Fruit fly (Drosophila melanogaster) whole organism, embryonic: ENCODE results near the gene Drep4.

ENCODE experiments used
- Blimp-1 ChIP-seq: fragments of 200-800 bp; sonication (Bioruptor generic); optimal IDR thresholded peaks from 3 replicates; lab custom pipeline; 2018; ENCODE audit warnings: missing biosample characterization, missing genetic modification characterization, mild to moderate bottlenecking, moderate library complexity, missing genetic modification reagents
- CG10274 ChIP-seq: fragments of 200-800 bp; sonication (Bioruptor generic); optimal IDR thresholded peaks from 3 replicates; lab custom pipeline; 2017; ENCODE audit warnings: missing biosample characterization, mild to moderate bottlenecking, missing genetic modification characterization
- CG10543 ChIP-seq: fragments of 200-800 bp; sonication (Bioruptor generic); optimal IDR thresholded peaks from 3 replicates; lab custom pipeline; 2017; ENCODE audit warnings: missing biosample characterization, mild to moderate bottlenecking, missing genetic modification characterization, moderate library complexity
- CG10654 ChIP-seq: fragments of 200-800 bp; sonication (Bioruptor generic); optimal IDR thresholded peaks from 2 replicates; lab custom pipeline; 2016; ENCODE audit warnings: missing biosample characterization, missing genetic modification characterization
- CG12104 ChIP-seq: fragments of 200-800 bp; sonication (Bioruptor generic); optimal IDR thresholded peaks from 3 replicates; lab custom pipeline; 2016; ENCODE audit warnings: missing biosample characterization, missing genetic modification characterization
- CG12769 ChIP-seq: fragments of 200-800 bp; sonication (Bioruptor generic); optimal IDR thresholded peaks from 2 replicates; lab custom pipeline; 2019; ENCODE audit warnings: missing biosample characterization, mild to moderate bottlenecking, missing genetic modification characterization, moderate library complexity
- CG13296 ChIP-seq: fragments of 200-800 bp; sonication (Bioruptor generic); optimal IDR thresholded peaks from 3 replicates; lab custom pipeline; 2018; ENCODE audit warnings: missing biosample characterization, mild to moderate bottlenecking, missing genetic modification characterization
- CG14441 ChIP-seq: fragments of 200-800 bp; sonication (Bioruptor generic); IDR thresholded peaks from 2 replicates; pipeline ENCODE4 v1.3.6; 2022; ENCODE audit warnings: missing biosample characterization, missing genetic modification characterization
- CG14667 ChIP-seq: fragments of 200-800 bp; sonication (Bioruptor generic); IDR thresholded peaks from 2 replicates; pipeline ENCODE4 v1.3.6; 2022; ENCODE audit warnings: missing biosample characterization, missing genetic modification characterization
- CG14710 ChIP-seq: fragments of 200-800 bp; sonication (Bioruptor generic); optimal IDR thresholded peaks from 3 replicates; lab custom pipeline; 2019; ENCODE audit warnings: missing biosample characterization, mild to moderate bottlenecking, missing genetic modification characterization, moderate library complexity
- CG1603 ChIP-seq: fragments of 200-800 bp; sonication (Bioruptor generic); optimal IDR thresholded peaks from 2 replicates; lab custom pipeline; 2019; ENCODE audit warnings: missing biosample characterization, mild to moderate bottlenecking, missing genetic modification characterization, moderate library complexity
- CG17612 ChIP-seq: fragments of 200-800 bp; sonication (Bioruptor generic); IDR thresholded peaks from 2 replicates; pipeline ENCODE4 v1.3.6; 2022; ENCODE audit warnings: missing biosample characterization, missing genetic modification characterization
- CG18599 ChIP-seq: fragments of 200-800 bp; sonication (Bioruptor generic); optimal IDR thresholded peaks from 3 replicates; lab custom pipeline; 2017; ENCODE audit warnings: missing biosample characterization, missing genetic modification characterization, mild to moderate bottlenecking, moderate library complexity, missing genetic modification reagents
- CG2712 ChIP-seq: fragments of 200-800 bp; optimal IDR thresholded peaks from 3 replicates; lab custom pipeline; 2019; ENCODE audit warnings: missing biosample characterization, mild to moderate bottlenecking, missing genetic modification characterization, moderate library complexity
- CG2889 ChIP-seq: fragments of 200-800 bp; sonication (Bioruptor generic); IDR thresholded peaks from 3 replicates; pipeline ENCODE4 v1.3.6; 2022; ENCODE audit warnings: missing biosample characterization, missing genetic modification characterization
- CG34224 ChIP-seq: fragments of 200-800 bp; sonication (Bioruptor generic); IDR thresholded peaks from 3 replicates; pipeline ENCODE4 v1.3.6; 2022; ENCODE audit warnings: missing biosample characterization, missing genetic modification characterization; ENCODE audit not compliant: partially characterized antibody
- CG34376 ChIP-seq: fragments of 200-800 bp; sonication (Bioruptor generic); optimal IDR thresholded peaks from 2 replicates; lab custom pipeline; 2018; ENCODE audit warnings: missing biosample characterization, mild to moderate bottlenecking, missing genetic modification characterization
- CG43689 ChIP-seq: fragments of 200-800 bp; sonication (Bioruptor generic); IDR thresholded peaks from 2 replicates; pipeline ENCODE4 v1.3.6; 2022; ENCODE audit warnings: missing biosample characterization, missing genetic modification characterization
- CG5180 ChIP-seq: fragments of 200-800 bp; sonication (Bioruptor generic); optimal IDR thresholded peaks from 3 replicates; lab custom pipeline; 2017; ENCODE audit warnings: missing biosample characterization, missing genetic modification characterization, mild to moderate bottlenecking, moderate library complexity, missing genetic modification reagents
- CG9817 ChIP-seq: fragments of 200-800 bp; sonication (Bioruptor generic); optimal IDR thresholded peaks from 2 replicates; lab custom pipeline; 2018; ENCODE audit warnings: missing biosample characterization, mild to moderate bottlenecking, missing genetic modification characterization, moderate library complexity
- Dad ChIP-seq: fragments of 200-800 bp; sonication (Bioruptor generic); optimal IDR thresholded peaks from 3 replicates; lab custom pipeline; 2016; ENCODE audit warnings: missing biosample characterization, missing genetic modification characterization
- Deaf1 ChIP-seq: fragments of 200-800 bp; optimal IDR thresholded peaks from 3 replicates; lab custom pipeline; 2019; ENCODE audit warnings: missing biosample characterization, mild to moderate bottlenecking, missing genetic modification characterization, moderate library complexity
- Dfd ChIP-seq, 2 experiments: fragments of >200 bp; optimal IDR thresholded peaks; 2 replicates each; lab custom pipeline; 2017; ENCODE audit warnings: missing biosample characterization in 2 of 2, missing genetic modification characterization in 2 of 2
- Fer2 ChIP-seq: fragments of 200-800 bp; sonication (Bioruptor generic); optimal IDR thresholded peaks from 2 replicates; lab custom pipeline; 2018; ENCODE audit warnings: missing biosample characterization, mild to moderate bottlenecking, missing genetic modification characterization, moderate library complexity
- HHEX ChIP-seq: fragments of 200-800 bp; sonication (Bioruptor generic); optimal IDR thresholded peaks from 3 replicates; lab custom pipeline; 2017; ENCODE audit warnings: missing biosample characterization, mild to moderate bottlenecking, missing genetic modification characterization, missing genetic modification reagents
- HmgD ChIP-seq: fragments of 200-800 bp; sonication (Bioruptor generic); optimal IDR thresholded peaks from 3 replicates; lab custom pipeline; 2016; ENCODE audit warnings: missing biosample characterization, missing genetic modification characterization
- Jarid2 ChIP-seq: fragments of 200-800 bp; sonication (Bioruptor generic); optimal IDR thresholded peaks from 3 replicates; lab custom pipeline; 2017; ENCODE audit warnings: mild to moderate bottlenecking, missing biosample characterization, missing genetic modification reagents, missing genetic modification characterization
- Med ChIP-seq: fragments of 200-800 bp; sonication (Bioruptor generic); peaks from one replicate; lab custom pipeline; 2016; ENCODE audit warnings: missing biosample characterization, missing genetic modification characterization, mild to moderate bottlenecking, inconsistent platforms, moderate library complexity
- Oli ChIP-seq: fragments of 200-800 bp; sonication (Bioruptor generic); optimal IDR thresholded peaks from 2 replicates; lab custom pipeline; 2018; ENCODE audit warnings: missing biosample characterization, mild to moderate bottlenecking, missing genetic modification characterization, moderate library complexity
- ase ChIP-seq: fragments of 200-800 bp; sonication (Bioruptor generic); IDR thresholded peaks from 3 replicates; pipeline ENCODE4 v1.3.6; 2022; ENCODE audit warnings: missing biosample characterization, missing genetic modification characterization
- caup ChIP-seq: fragments of 200-800 bp; sonication (Bioruptor generic); optimal IDR thresholded peaks from 3 replicates; lab custom pipeline; 2017; ENCODE audit warnings: missing biosample characterization, mild to moderate bottlenecking, missing genetic modification characterization, moderate library complexity; ENCODE audit not compliant: severe bottlenecking
- cg ChIP-seq: fragments of 200-800 bp; sonication (Bioruptor generic); optimal IDR thresholded peaks from 3 replicates; lab custom pipeline; 2019; ENCODE audit warnings: missing biosample characterization, mild to moderate bottlenecking, missing genetic modification characterization, moderate library complexity
- chinmo ChIP-seq: fragments of 200-800 bp; sonication (Bioruptor generic); IDR thresholded peaks from 4 replicates; pipeline ENCODE4 v1.3.6; 2022; ENCODE audit warnings: missing biosample characterization, missing genetic modification characterization; ENCODE audit not compliant: partially characterized antibody
- eve ChIP-seq, 2 experiments: fragments of >200 bp; optimal IDR thresholded peaks; 2 replicates each; lab custom pipeline; 2017; ENCODE audit warnings: missing biosample characterization in 2 of 2, missing genetic modification characterization in 2 of 2
- ewg ChIP-seq: fragments of 200-800 bp; sonication (Bioruptor generic); optimal IDR thresholded peaks from 3 replicates; lab custom pipeline; 2017; ENCODE audit warnings: mild to moderate bottlenecking, missing biosample characterization, missing genetic modification reagents, missing genetic modification characterization
- fd96Cb ChIP-seq: fragments of 200-800 bp; sonication (Bioruptor generic); optimal IDR thresholded peaks from 2 replicates; lab custom pipeline; 2018; ENCODE audit warnings: missing biosample characterization, mild to moderate bottlenecking, missing genetic modification characterization, moderate library complexity
- ftz-f1 ChIP-seq: fragments of 200-800 bp; sonication (Bioruptor generic); optimal IDR thresholded peaks from 2 replicates; lab custom pipeline; 2016; ENCODE audit warnings: missing biosample characterization, missing genetic modification characterization
- gcm2 ChIP-seq: fragments of 200-800 bp; sonication (Bioruptor generic); optimal IDR thresholded peaks from 2 replicates; lab custom pipeline; 2016; ENCODE audit warnings: missing biosample characterization, missing genetic modification characterization
- gsb-n ChIP-seq: fragments of 200-800 bp; sonication (Bioruptor generic); optimal IDR thresholded peaks from 3 replicates; lab custom pipeline; 2018; ENCODE audit warnings: missing biosample characterization, mild to moderate bottlenecking, missing genetic modification characterization
- oc ChIP-seq: fragments of 200-800 bp; sonication (Bioruptor generic); optimal IDR thresholded peaks from 2 replicates; lab custom pipeline; 2018; ENCODE audit warnings: missing biosample characterization, mild to moderate bottlenecking, missing genetic modification characterization, moderate library complexity
- pnt ChIP-seq: fragments of 200-800 bp; sonication (Bioruptor generic); optimal IDR thresholded peaks from 3 replicates; lab custom pipeline; 2016; ENCODE audit warnings: missing biosample characterization, missing genetic modification characterization
- sd ChIP-seq: fragments of 200-800 bp; sonication (Bioruptor generic); optimal IDR thresholded peaks from 3 replicates; lab custom pipeline; 2018; ENCODE audit warnings: missing biosample characterization, mild to moderate bottlenecking, missing genetic modification characterization, moderate library complexity
- sens ChIP-seq: fragments of 200-800 bp; sonication (Bioruptor generic); peaks from one replicate; lab custom pipeline; 2016; ENCODE audit warnings: missing biosample characterization, missing genetic modification characterization
- sob ChIP-seq: fragments of 200-800 bp; sonication (Bioruptor generic); IDR thresholded peaks from 2 replicates; pipeline ENCODE4 v1.3.6; 2022; ENCODE audit warnings: missing biosample characterization, missing genetic modification characterization
- tna ChIP-seq: fragments of 200-800 bp; sonication (Bioruptor generic); IDR thresholded peaks from 2 replicates; pipeline ENCODE4 v1.3.6; 2022; ENCODE audit warnings: missing biosample characterization, missing genetic modification characterization; ENCODE audit not compliant: partially characterized antibody
- ttk ChIP-seq: fragments of 200-800 bp; sonication (Bioruptor generic); IDR thresholded peaks from 2 replicates; pipeline ENCODE4 v2.1.2; 2022; ENCODE audit warnings: missing biosample characterization, missing genetic modification characterization
- vfl ChIP-seq: fragments of 200-800 bp; sonication (Bioruptor generic); optimal IDR thresholded peaks from 2 replicates; lab custom pipeline; 2016; ENCODE audit warnings: missing biosample characterization, missing genetic modification characterization
- z ChIP-seq: fragments of 200-800 bp; sonication (Bioruptor generic); IDR thresholded peaks from 3 replicates; pipeline ENCODE4 v1.3.6; 2022; ENCODE audit warnings: missing biosample characterization, missing genetic modification characterization

Drep4 gene

dm6 chr2L:13260740-13261139 lies 25.5 kb downstream of the Drep4 start, which contains the start of gene CG44085:
Gene CG44085, plus strand, starts transcription at chr2L:13261008.
- TF ChIP-seq HmgD (GFP tag; lab: Kevin White, UChicago) (no peak), z (GFP tag; lab: Robert Waterston, UW) (0 out of 3 replicates have a peak, but pooled peaks have one; percentile 40), CG5180 (GFP tag; lab: Kevin White, UChicago) (no peak), CG2889 (GFP tag; lab: Robert Waterston, UW) (no peak), Deaf1 (tag; lab: Kevin White, UChicago) (peak; percentile 75), Med (GFP tag; lab: Kevin White, UChicago) (peak; percentile 53), gsb-n (tag; lab: Kevin White, UChicago) (no peak), CG10543 (peak; percentile 44), Jarid2 (GFP tag; lab: Kevin White, UChicago) (no peak), tna (GFP tag; lab: Robert Waterston, UW) (no peak), pnt (no peak), vfl (GFP tag; lab: Kevin White, UChicago) (no peak), cg (peak; percentile 52), gcm2 (no peak), CG12769 (peak; percentile 32), chinmo (GFP tag; lab: Robert Waterston, UW) (0 out of 4 replicates have a peak, but pooled peaks have one; percentile 9), sd (tag; lab: Kevin White, UChicago) (peak; percentile 26)

DNA sequence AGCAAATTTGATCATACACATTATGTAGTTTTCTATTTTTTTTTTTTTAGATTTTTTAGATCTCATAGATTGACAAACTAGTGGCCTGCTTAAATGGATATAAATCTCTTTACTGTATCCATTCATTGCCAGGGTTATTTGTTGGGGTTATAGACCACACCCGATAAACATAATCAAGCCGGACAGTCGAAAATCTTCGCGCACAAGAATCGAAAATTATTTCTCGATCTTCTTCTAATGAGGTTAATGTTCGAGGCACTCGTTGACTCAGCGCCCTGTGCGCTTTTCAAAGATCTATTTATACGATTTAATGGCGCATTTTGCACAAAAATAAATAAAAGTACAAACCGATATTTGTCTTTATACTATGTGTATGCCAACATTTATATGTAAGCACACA lies 26.6 kb downstream of the Drep4 start, which contains the start of gene CG31730:
TSS of gene CG31730 (minus strand) at position 101 of the 400 bp plus-strand sequence.
- TF ChIP-seq caup (GFP tag; lab: Kevin White, UChicago) (no peak), chinmo (GFP tag; lab: Robert Waterston, UW) (0 out of 4 replicates have a peak, but pooled peaks have one; percentile 35), sens (GFP tag; lab: Kevin White, UChicago) (peak; percentile 13), CG10274 (no peak), CG14710 (tag; lab: Kevin White, UChicago) (no peak), CG17612 (GFP tag; lab: Robert Waterston, UW) (no peak), CG1603 (no peak), CG43689 (GFP tag; lab: Robert Waterston, UW) (no peak), eve (GFP tag; optimal IDR thresholded peaks at IDR 0.05; lab: Kevin White, UChicago) (no peak), CG13296 (GFP tag; lab: Kevin White, UChicago) (no peak), CG12104 (GFP tag; lab: Kevin White, UChicago) (no peak), ftz-f1 (GFP tag; lab: Kevin White, UChicago) (no peak), CG14441 (GFP tag; lab: Robert Waterston, UW) (no peak), gsb-n (tag; lab: Kevin White, UChicago) (no peak)

dm6 chr2L:13258702-13259101 lies 27.6 kb downstream of the Drep4 start:
- no peak for TF ChIP-seq CG34376
- TF ChIP-seq Fer2 (tag; lab: Kevin White, UChicago) = no peak
- TF ChIP-seq Dad = peak; percentile 6
- TF ChIP-seq Dfd (GFP tag; optimal IDR thresholded peaks at IDR 0.05; lab: Kevin White, UChicago) = no peak
- no peak for TF ChIP-seq ttk (GFP tag; lab: Robert Waterston, UW)
- TF ChIP-seq fd96Cb (tag; lab: Kevin White, UChicago) = peak; percentile 19
- TF ChIP-seq oc (tag; lab: Kevin White, UChicago) = no peak
- TF ChIP-seq CG14667 = no peak
- no peak for TF ChIP-seq CG34224 (GFP tag; lab: Robert Waterston, UW)
- peak; percentile 52 for TF ChIP-seq Blimp-1
- peak; percentile 30 for TF ChIP-seq HHEX (GFP tag; lab: Kevin White, UChicago)
- no peak for TF ChIP-seq CG10654
- peak; percentile 14 for TF ChIP-seq CG9817 (tag; lab: Kevin White, UChicago)
- TF ChIP-seq sob (GFP tag; lab: Robert Waterston, UW) = no peak
- TF ChIP-seq ewg (GFP tag; lab: Kevin White, UChicago) = no peak
- no peak for TF ChIP-seq ase (GFP tag; lab: Robert Waterston, UW)
- peak; percentile 50 for TF ChIP-seq CG2712 (tag; lab: Kevin White, UChicago)
- TF ChIP-seq Oli (tag; lab: Kevin White, UChicago) = peak; percentile 34
- TF ChIP-seq CG18599 (GFP tag; lab: Kevin White, UChicago) = peak; percentile 20
- TF ChIP-seq CG1603 = peak; percentile 32
